Worm (Caenorhabditis elegans) whole organism, late embryonic: ENCODE data around the gene sri-21.

Source experiments
- K09A11.1 ChIP-seq: sonication (generic microtip); optimal IDR thresholded peaks from 2 replicates; lab custom pipeline; 2017; ENCODE audit warnings: antibody characterized with exemption, mild to moderate bottlenecking, missing genetic modification characterization, missing compliant biosample characterization; ENCODE audit not compliant: insufficient read depth
- ama-1 ChIP-seq: fragments of 150-350 bp; optimal IDR thresholded peaks from 2 replicates; lab custom pipeline; 2014
- ceh-2 ChIP-seq: sonication (generic microtip); optimal IDR thresholded peaks from 2 replicates; lab custom pipeline; 2016; ENCODE audit warnings: missing genotype, missing genetic modification characterization, missing compliant biosample characterization
- ceh-9 ChIP-seq: sonication (generic microtip); optimal IDR thresholded peaks from 2 replicates; lab custom pipeline; 2016; ENCODE audit warnings: mild to moderate bottlenecking, missing genetic modification characterization, inconsistent platforms, missing compliant biosample characterization
- ets-4 ChIP-seq: sonication (generic microtip); optimal IDR thresholded peaks from 2 replicates; lab custom pipeline; 2016; ENCODE audit warnings: missing genetic modification characterization, missing compliant biosample characterization
- lin-11 ChIP-seq: fragments of 200-800 bp; sonication (Bioruptor generic); optimal IDR thresholded peaks from 2 replicates; lab custom pipeline; 2018; ENCODE audit warnings: mild to moderate bottlenecking, missing genetic modification characterization, missing compliant biosample characterization
- nhr-232 ChIP-seq: sonication (generic microtip); optimal IDR thresholded peaks from 2 replicates; lab custom pipeline; 2016; ENCODE audit warnings: missing genetic modification characterization, missing compliant biosample characterization
- pag-3 ChIP-seq: sonication (generic microtip); optimal IDR thresholded peaks from 2 replicates; lab custom pipeline; 2016; ENCODE audit warnings: missing compliant biosample characterization, missing genetic modification characterization, borderline replicate concordance
- pha-4 ChIP-seq: fragments of 150-350 bp; optimal IDR thresholded peaks from 2 replicates; lab custom pipeline; 2018; ENCODE audit warnings: missing biosample characterization, missing genetic modification reagents, missing genetic modification characterization
- unc-42 ChIP-seq: sonication (generic microtip); optimal IDR thresholded peaks from 2 replicates; lab custom pipeline; 2016; ENCODE audit warnings: missing genotype, missing genetic modification characterization, missing compliant biosample characterization
- ztf-16 ChIP-seq: sonication (generic microtip); optimal IDR thresholded peaks from 2 replicates; lab custom pipeline; 2017; ENCODE audit warnings: missing genetic modification characterization, missing compliant biosample characterization

DNA sequence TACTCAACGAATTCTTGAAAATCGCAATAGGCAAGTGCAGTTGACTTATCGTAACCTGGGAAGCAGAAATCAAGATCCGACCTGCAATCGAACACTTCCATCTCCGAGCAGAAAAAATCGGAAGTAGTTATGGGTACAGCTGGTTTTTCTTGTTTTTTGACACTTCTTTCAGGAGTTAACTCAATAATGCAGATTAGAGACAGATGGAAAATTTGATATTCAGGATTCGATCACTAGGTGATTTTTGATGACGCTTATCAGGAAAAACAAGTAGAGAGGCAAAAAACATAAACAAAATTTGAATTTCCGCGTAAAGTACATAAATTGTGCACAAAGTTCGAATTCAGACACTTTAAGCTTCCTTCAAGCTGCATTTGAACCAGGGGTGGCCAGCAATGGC is 855 bp upstream of the sri-21 start, which contains the start of gene srw-130:
- TF ChIP-seq lin-11 (tag; lab: Kevin White, UChicago) (no peak), unc-42 (tag; lab: Kevin White, UChicago) (no peak), pha-4 (tag; lab: Kevin White, UChicago) (no peak), ets-4 (no peak), K09A11.1 (tag; lab: Kevin White, UChicago) (no peak), ama-1 (no peak), pag-3 (tag; lab: Kevin White, UChicago) (no peak), nhr-232 (tag; lab: Kevin White, UChicago) (no peak), ceh-9 (tag; lab: Kevin White, UChicago) (no peak), ztf-16 (tag; lab: Kevin White, UChicago) (no peak), ceh-2 (tag; lab: Kevin White, UChicago) (no peak)
